Fruit fly (Drosophila melanogaster): ENCODE results near the gene CG12075.
A peak's percentile ranks its signal among the peaks of the same experiment; 100 is the strongest.

The CG12075 gene

DNA sequence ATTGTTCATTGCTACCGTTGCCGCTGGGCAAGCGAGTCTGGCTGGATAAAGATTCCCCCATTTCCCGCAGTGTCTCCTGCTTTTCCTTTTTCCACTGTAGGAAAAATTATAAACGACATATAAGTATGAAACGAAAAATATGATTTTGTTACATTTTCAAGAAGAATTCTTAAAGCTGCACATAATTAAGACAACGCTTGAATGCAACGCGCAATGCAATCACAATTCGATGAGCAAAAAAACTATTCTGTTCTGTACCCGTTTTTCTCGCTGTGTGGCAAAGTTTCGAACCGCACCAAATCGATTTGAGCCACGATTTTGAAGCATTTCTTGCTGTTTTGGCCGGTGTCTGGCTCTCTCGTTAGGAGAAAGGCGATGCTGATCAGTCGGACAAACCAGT lies 5.6 kb downstream of the CG12075 start (continued):
- TF ChIP-seq CG6163 (GFP tag; IDR thresholded peaks at IDR 0.05) (peak; percentile 64; the same call in 2 of the 3 replicates), CG8119 (GFP tag; IDR thresholded peaks at IDR 0.05) (peak; percentile 48; the same call in 1 of the 3 replicates), topi (GFP tag; optimal IDR thresholded peaks at IDR 0.05) (no peak), Eip75B (GFP tag; optimal IDR thresholded peaks at IDR 0.05) (no peak), Lpt (GFP tag; optimal IDR thresholded peaks at IDR 0.05) (no peak), net (GFP tag; optimal IDR thresholded peaks at IDR 0.05) (no peak), dsx (GFP tag; optimal IDR thresholded peaks at IDR 0.05; ENCODE audit: poor library complexity, severe bottlenecking) (no peak), Eip93F (GFP tag; optimal IDR thresholded peaks at IDR 0.05) (no peak), Hr39 (GFP tag; optimal IDR thresholded peaks at IDR 0.05) (no peak), CG1621 (tag; optimal IDR thresholded peaks at IDR 0.05) (no peak), pdm3 (GFP tag; optimal IDR thresholded peaks at IDR 0.05) (no peak), Hr38 (GFP tag; optimal IDR thresholded peaks at IDR 0.05) (no peak), Hr4 (GFP tag; optimal IDR thresholded peaks at IDR 0.05) (peak; percentile 77), CG6854 (GFP tag; optimal IDR thresholded peaks at IDR 0.05) (no peak), achi (GFP tag; optimal IDR thresholded peaks at IDR 0.05) (no peak), eg (GFP tag; IDR thresholded peaks at IDR 0.05) (peak; percentile 34; the same call in 2 of the 3 replicates), spab (GFP tag; optimal IDR thresholded peaks at IDR 0.05) (no peak), CG11294 (GFP tag; IDR thresholded peaks at IDR 0.05) (no peak), cyc (GFP tag; optimal IDR thresholded peaks at IDR 0.05) (no peak), svp (GFP tag) (peak; percentile 53), salr (GFP tag; optimal IDR thresholded peaks at IDR 0.05) (no peak), fkh (GFP tag; optimal IDR thresholded peaks at IDR 0.05) (no peak), CG4318 (GFP tag; optimal IDR thresholded peaks at IDR 0.05) (peak; percentile 41), CG10669 (GFP tag; optimal IDR thresholded peaks at IDR 0.05) (no peak), fd59A (GFP tag; optimal IDR thresholded peaks at IDR 0.05) (no peak), lz (GFP tag; optimal IDR thresholded peaks at IDR 0.05) (no peak)

DNA sequence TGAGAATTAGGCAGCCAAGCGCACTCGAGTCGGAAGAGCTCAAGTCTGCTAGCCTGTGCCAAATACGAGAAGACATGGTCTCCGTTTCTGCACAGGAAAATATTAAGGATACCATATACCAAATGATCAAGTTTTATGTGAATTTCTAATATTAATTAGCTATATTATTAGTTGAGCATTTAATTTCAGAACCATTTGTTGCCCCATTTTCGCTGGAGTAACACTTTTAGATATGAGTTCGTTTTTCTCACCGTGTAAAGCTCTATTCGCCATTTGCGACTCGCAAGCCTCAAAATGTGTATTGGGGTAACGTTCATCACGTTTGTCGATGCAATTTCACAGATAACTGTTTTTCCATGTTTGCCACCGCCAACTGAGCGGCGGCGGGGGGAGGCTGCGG lies 14.0 kb downstream of the CG12075 start:
- TF ChIP-seq CG3919 (GFP tag; optimal IDR thresholded peaks at IDR 0.05) (no peak), CG32006 (GFP tag; optimal IDR thresholded peaks at IDR 0.05) (peak; percentile 46), vri (GFP tag; optimal IDR thresholded peaks at IDR 0.05) (no peak), CG15336 (GFP tag; IDR thresholded peaks at IDR 0.05) (peak; percentile 61), Met (GFP tag; optimal IDR thresholded peaks at IDR 0.05) (no peak), CG11294 (GFP tag; IDR thresholded peaks at IDR 0.05) (no peak), CG34406 (GFP tag; optimal IDR thresholded peaks at IDR 0.05) (no peak), CG8632 (GFP tag; optimal IDR thresholded peaks at IDR 0.05) (no peak), CG1621 (tag; optimal IDR thresholded peaks at IDR 0.05) (no peak), acj6 (GFP tag; optimal IDR thresholded peaks at IDR 0.05) (no peak), CG10669 (GFP tag; optimal IDR thresholded peaks at IDR 0.05) (no peak), achi (GFP tag; optimal IDR thresholded peaks at IDR 0.05) (no peak), CG6163 (GFP tag; IDR thresholded peaks at IDR 0.05) (peak; percentile 73), ss (GFP tag; optimal IDR thresholded peaks at IDR 0.05) (no peak), CG11762 (GFP tag; optimal IDR thresholded peaks at IDR 0.05; ENCODE audit: insufficient read depth) (no peak), dac (GFP tag; optimal IDR thresholded peaks at IDR 0.05) (no peak), Eip93F (GFP tag; optimal IDR thresholded peaks at IDR 0.05) (no peak), Ets21C (GFP tag; optimal IDR thresholded peaks at IDR 0.05) (no peak), Sox14 (GFP tag; optimal IDR thresholded peaks at IDR 0.05) (no peak), esn (GFP tag; optimal IDR thresholded peaks at IDR 0.05) (no peak), CG11902 (GFP tag; optimal IDR thresholded peaks at IDR 0.05) (no peak), CG10631 (GFP tag; optimal IDR thresholded peaks at IDR 0.05) (no peak), CG8319 (GFP tag; optimal IDR thresholded peaks at IDR 0.05) (no peak), CG8119 (GFP tag; IDR thresholded peaks at IDR 0.05) (peak; percentile 42; the same call in 2 of the 3 replicates), spab (GFP tag; optimal IDR thresholded peaks at IDR 0.05) (no peak), Gug (GFP tag; IDR thresholded peaks at IDR 0.05) (peak; percentile 63; the same call in 1 of the 2 replicates), topi (GFP tag; optimal IDR thresholded peaks at IDR 0.05) (no peak), fkh (GFP tag; optimal IDR thresholded peaks at IDR 0.05) (no peak), cyc (GFP tag; optimal IDR thresholded peaks at IDR 0.05) (no peak), salr (GFP tag; optimal IDR thresholded peaks at IDR 0.05) (no peak), Blimp-1 (GFP tag; optimal IDR thresholded peaks at IDR 0.05) (no peak), Eip75B (GFP tag; optimal IDR thresholded peaks at IDR 0.05) (no peak), CG9139 (GFP tag; optimal IDR thresholded peaks at IDR 0.05) (no peak), CG6792 (GFP tag; optimal IDR thresholded peaks at IDR 0.05) (no peak), Ets96B (tag; optimal IDR thresholded peaks at IDR 0.05) (no peak), CG6808 (GFP tag; optimal IDR thresholded peaks at IDR 0.05) (no peak), net (GFP tag; optimal IDR thresholded peaks at IDR 0.05) (no peak), svp (GFP tag) (no peak)
